Worm (Caenorhabditis elegans): ENCODE data around the gene sre-39.

- no peak for TF ChIP-seq sptf-1 (tag; optimal IDR thresholded peaks at IDR 0.05)
- no peak for TF ChIP-seq nhr-237 (tag; optimal IDR thresholded peaks at IDR 0.05)
- no peak for TF ChIP-seq lin-32 (GFP tag; optimal IDR thresholded peaks at IDR 0.05)
- no peak for TF ChIP-seq ces-1 (GFP tag; optimal IDR thresholded peaks at IDR 0.05)
- TF ChIP-seq unc-39 (tag; optimal IDR thresholded peaks at IDR 0.05), result no peak
- TF ChIP-seq elt-3 (tag; optimal IDR thresholded peaks at IDR 0.05), result no peak
- no peak for TF ChIP-seq nhr-12 (tag; optimal IDR thresholded peaks at IDR 0.05)
- TF ChIP-seq snpc-4 (tag; optimal IDR thresholded peaks at IDR 0.05), result no peak
These were observed 23.1 kb downstream of the sre-39 start, which contains the start of gene tag-151 for ce11 chrII:4710120-4710519.

Measured in whole organism, mixed stage, embryonic.